Worm (Caenorhabditis elegans) whole organism, L4/young adult: ENCODE results near the gene suf-1.

Experiments
- W03F9.2 ChIP-seq: fragments of 150-350 bp; optimal IDR thresholded peaks from 2 replicates; lab custom pipeline; 2014; ENCODE audit warnings: missing biosample characterization, missing genetic modification characterization
- dao-5 ChIP-seq: sonication (generic microtip); optimal IDR thresholded peaks from 2 replicates; lab custom pipeline; 2016; ENCODE audit warnings: missing genotype, missing genetic modification characterization, moderate library complexity, missing compliant biosample characterization
- him-1 ChIP-seq: sonication (generic microtip); optimal IDR thresholded peaks from 2 replicates; lab custom pipeline; 2016; ENCODE audit warnings: missing genotype, missing genetic modification reagents, missing genetic modification characterization, missing compliant biosample characterization

- TF ChIP-seq dao-5 (tag; lab: Kevin White, UChicago) (peak; percentile 53), him-1 (tag; lab: Kevin White, UChicago) (no peak), W03F9.2 (tag; lab: Kevin White, UChicago) (peak; percentile 37)
Observed at ce11 chrII:8603567-8604359, at the start of gene suf-1.
